Fruit fly (Drosophila melanogaster): ENCODE results near the gene CG6144.

dm6 chr2L:10497106-10497800, 8.8 kb downstream of the CG6144 start:
- no peak for TF ChIP-seq CG8159 (tag; optimal IDR thresholded peaks at IDR 0.05)
- no peak for TF ChIP-seq Snoo (tag; optimal IDR thresholded peaks at IDR 0.05)
- no peak for TF ChIP-seq CG4496 (GFP tag; IDR thresholded peaks at IDR 0.05)
- no peak for TF ChIP-seq CG8301 (tag; optimal IDR thresholded peaks at IDR 0.05)
- TF ChIP-seq CG12605 (GFP tag; IDR thresholded peaks at IDR 0.05): no peak
- no peak for TF ChIP-seq CG9948 (tag; optimal IDR thresholded peaks at IDR 0.05)
- no peak for TF ChIP-seq Pif1B (GFP tag; optimal IDR thresholded peaks at IDR 0.05)
- no peak for TF ChIP-seq D1 (tag; optimal IDR thresholded peaks at IDR 0.05)
- no peak for TF ChIP-seq gl (tag; optimal IDR thresholded peaks at IDR 0.05)
- TF ChIP-seq EcR (GFP tag; optimal IDR thresholded peaks at IDR 0.05): no peak
- no peak for TF ChIP-seq CG13204 (GFP tag; optimal IDR thresholded peaks at IDR 0.05)
- no peak for TF ChIP-seq rn (GFP tag; IDR thresholded peaks at IDR 0.05)
- TF ChIP-seq CG10348 (GFP tag; IDR thresholded peaks at IDR 0.05): no peak
